Worm (Caenorhabditis elegans) whole organism, midembryonic: Measurements from ENCODE around the gene T24C12.1.

Experiments used
- T22C8.4 ChIP-seq: fragments of 200-800 bp; sonication (Bioruptor generic); IDR thresholded peaks from 2 replicates; pipeline ENCODE4 v1.3.6; 2022; ENCODE audit warnings: missing genetic modification characterization, missing compliant biosample characterization
- cog-1 ChIP-seq: sonication (generic microtip); optimal IDR thresholded peaks from 2 replicates; lab custom pipeline; 2016; ENCODE audit warnings: missing genetic modification characterization, missing compliant biosample characterization
- flt-1 ChIP-seq: fragments of 200-800 bp; sonication (Bioruptor generic); IDR thresholded peaks from 2 replicates; pipeline ENCODE4 v1.3.6; 2022; ENCODE audit warnings: missing genetic modification characterization, missing compliant biosample characterization
- klf-2 ChIP-seq: fragments of 200-800 bp; sonication (Bioruptor generic); conservative IDR thresholded peaks from 2 replicates; pipeline ENCODE4 v1.3.6; 2022; ENCODE audit warnings: missing genetic modification reagents, missing genetic modification characterization, missing compliant biosample characterization
- med-1 ChIP-seq: sonication (generic microtip); optimal IDR thresholded peaks from 2 replicates; lab custom pipeline; 2017; ENCODE audit warnings: missing genetic modification characterization, mild to moderate bottlenecking, missing compliant biosample characterization, antibody characterized with exemption, missing genetic modification reagents; ENCODE audit not compliant: insufficient read depth
- ref-1 ChIP-seq: fragments of 200-800 bp; sonication (Bioruptor generic); conservative IDR thresholded peaks from 2 replicates; pipeline ENCODE4 v1.3.6; 2022; ENCODE audit warnings: missing genetic modification reagents, missing genetic modification characterization, missing compliant biosample characterization
- tab-1 ChIP-seq: fragments of 200-800 bp; sonication (Bioruptor generic); IDR thresholded peaks from 2 replicates; pipeline ENCODE4 v1.3.6; 2022; ENCODE audit warnings: missing genetic modification characterization, missing compliant biosample characterization
- ztf-23 ChIP-seq: fragments of 200-800 bp; sonication (Bioruptor generic); IDR thresholded peaks from 2 replicates; pipeline ENCODE4 v1.3.6; 2022; ENCODE audit warnings: missing genetic modification reagents, missing genetic modification characterization, missing compliant biosample characterization
- ztf-29 ChIP-seq: fragments of 200-800 bp; sonication (Bioruptor generic); IDR thresholded peaks from 2 replicates; pipeline ENCODE4 v1.3.6; 2022; ENCODE audit warnings: missing genetic modification reagents, missing genetic modification characterization, missing compliant biosample characterization

DNA sequence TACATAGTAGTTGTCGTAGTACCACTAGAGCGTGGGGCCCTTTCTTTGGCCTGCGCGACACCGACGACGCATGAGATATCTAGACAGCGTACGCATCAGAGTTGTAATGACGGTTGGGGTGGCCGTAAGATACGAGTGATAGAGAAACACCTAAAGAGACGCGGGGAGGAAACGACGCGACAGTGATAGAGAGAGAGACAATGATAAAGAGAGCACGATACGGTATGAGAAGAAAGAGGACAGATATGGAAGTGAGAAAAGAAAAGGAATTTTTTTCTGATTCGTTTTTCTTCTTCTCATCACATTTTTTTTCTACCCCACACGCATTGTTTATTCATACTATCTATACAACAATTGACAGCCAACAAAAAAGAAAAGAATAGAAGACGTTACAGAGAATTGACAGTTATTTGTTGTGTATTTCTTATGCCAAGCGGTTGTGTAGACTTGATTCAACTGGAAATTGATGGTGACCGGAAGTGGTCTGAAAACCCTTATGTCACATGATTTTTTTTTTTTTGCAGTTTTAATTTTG is 20.8 kb upstream of the T24C12.1 start:
- TF ChIP-seq ref-1 (no peak), med-1 (GFP tag; lab: Kevin White, UChicago) (no peak), T22C8.4 (GFP tag; lab: Robert Waterston, UW) (no peak), ztf-23 (GFP tag; lab: Robert Waterston, UW) (no peak), flt-1 (GFP tag; lab: Robert Waterston, UW) (no peak), cog-1 (no peak), ztf-29 (GFP tag; lab: Robert Waterston, UW) (no peak), tab-1 (GFP tag; lab: Robert Waterston, UW) (no peak), klf-2 (GFP tag; lab: Robert Waterston, UW) (no peak)
